Worm (Caenorhabditis elegans) whole organism, young adult: ENCODE measurements around the gene T04H1.13.

Source experiments
- D2030.7 ChIP-seq: fragments of 200-800 bp; sonication (Bioruptor generic); IDR thresholded peaks from 2 replicates; pipeline ENCODE4 v1.3.6; 2022; ENCODE audit warnings: missing genetic modification reagents, missing genetic modification characterization, missing compliant biosample characterization
- F39B2.1 ChIP-seq: fragments of 200-800 bp; sonication (Bioruptor generic); IDR thresholded peaks from 2 replicates; pipeline ENCODE4 v1.3.6; 2022; ENCODE audit warnings: missing genetic modification reagents, missing genetic modification characterization, missing compliant biosample characterization
- aptf-3 ChIP-seq: fragments of 200-800 bp; sonication (Bioruptor generic); IDR thresholded peaks from 2 replicates; pipeline ENCODE4 v1.3.6; 2022; ENCODE audit warnings: missing genetic modification characterization, missing compliant biosample characterization
- atf-7 ChIP-seq: sonication (generic microtip); optimal IDR thresholded peaks from 2 replicates; lab custom pipeline; 2017; ENCODE audit warnings: mild to moderate bottlenecking, missing genetic modification characterization, missing compliant biosample characterization
- attf-3 ChIP-seq: fragments of 200-800 bp; sonication (Bioruptor generic); conservative IDR thresholded peaks from 2 replicates; pipeline ENCODE4 v1.3.6; 2022; ENCODE audit warnings: missing genetic modification reagents, missing genetic modification characterization, missing compliant biosample characterization
- ceh-40 ChIP-seq: fragments of 200-800 bp; sonication (Bioruptor generic); IDR thresholded peaks from 2 replicates; pipeline ENCODE4 v1.3.6; 2022; ENCODE audit warnings: missing genetic modification characterization, missing compliant biosample characterization
- ceh-58 ChIP-seq: fragments of 200-800 bp; sonication (Bioruptor generic); IDR thresholded peaks from 2 replicates; pipeline ENCODE4 v1.3.6; 2022; ENCODE audit warnings: missing genetic modification characterization, missing compliant biosample characterization
- dpff-1 ChIP-seq: sonication (generic microtip); optimal IDR thresholded peaks from 2 replicates; lab custom pipeline; 2017; ENCODE audit warnings: mild to moderate bottlenecking, missing genetic modification characterization, missing compliant biosample characterization
- egrh-3 ChIP-seq: fragments of 200-800 bp; sonication (Bioruptor generic); IDR thresholded peaks from 2 replicates; pipeline ENCODE4 v1.3.6; 2022; ENCODE audit warnings: missing genetic modification reagents, missing genetic modification characterization, missing compliant biosample characterization
- ets-4 ChIP-seq: fragments of 200-800 bp; sonication (Bioruptor generic); optimal IDR thresholded peaks from 2 replicates; lab custom pipeline; 2018; ENCODE audit warnings: mild to moderate bottlenecking, missing genetic modification characterization, missing compliant biosample characterization
- hlh-26 ChIP-seq: fragments of 200-800 bp; sonication (Bioruptor generic); conservative IDR thresholded peaks from 2 replicates; pipeline ENCODE4 v1.3.6; 2022; ENCODE audit warnings: missing genetic modification reagents, missing genetic modification characterization, missing compliant biosample characterization
- lin-26 ChIP-seq: fragments of 200-800 bp; sonication (Bioruptor generic); IDR thresholded peaks from 2 replicates; pipeline ENCODE4 v1.3.6; 2022; ENCODE audit warnings: missing genetic modification reagents, missing genetic modification characterization, missing compliant biosample characterization
- lin-54 ChIP-seq: fragments of 200-800 bp; sonication (Bioruptor generic); optimal IDR thresholded peaks from 2 replicates; lab custom pipeline; 2018; ENCODE audit warnings: mild to moderate bottlenecking, missing genetic modification characterization, missing compliant biosample characterization
- pbrm-1 ChIP-seq: fragments of 200-800 bp; sonication (Bioruptor generic); IDR thresholded peaks from 2 replicates; pipeline ENCODE4 v1.3.6; 2022; ENCODE audit warnings: missing genetic modification reagents, missing genetic modification characterization, missing compliant biosample characterization
- sdz-38 ChIP-seq: sonication (generic microtip); optimal IDR thresholded peaks from 2 replicates; lab custom pipeline; 2016; ENCODE audit warnings: missing genotype, missing genetic modification characterization, missing compliant biosample characterization
- unc-130 ChIP-seq: sonication (generic microtip); optimal IDR thresholded peaks from 2 replicates; lab custom pipeline; 2016; ENCODE audit warnings: missing genetic modification reagents, missing genetic modification characterization, missing compliant biosample characterization

Gene T04H1.13

ce11 chrV:12195845-12196244 is 49.0 kb downstream of the T04H1.13 start, which contains the start of gene ZK836.3:
TSS of gene ZK836.3 (minus strand) at chrV:12195945.
- TF ChIP-seq egrh-3 (GFP tag; lab: Robert Waterston, UW) (no peak), ceh-40 (GFP tag; lab: Robert Waterston, UW) (no peak), lin-54 (no peak), ets-4 (GFP tag; lab: Kevin White, UChicago) (no peak), atf-7 (no peak), unc-130 (GFP tag; lab: Kevin White, UChicago) (no peak), aptf-3 (GFP tag; lab: Robert Waterston, UW) (no peak), ceh-58 (GFP tag; lab: Robert Waterston, UW) (no peak), pbrm-1 (GFP tag; lab: Robert Waterston, UW) (no peak), lin-26 (no peak), dpff-1 (no peak), attf-3 (GFP tag; lab: Robert Waterston, UW) (no peak), D2030.7 (GFP tag; lab: Robert Waterston, UW) (no peak), hlh-26 (no peak), sdz-38 (no peak), F39B2.1 (GFP tag; lab: Robert Waterston, UW) (no peak)
